Worm (Caenorhabditis elegans) whole organism, L1 larva: ENCODE measurements around the gene ZK666.14.
A peak's percentile ranks its signal among the peaks of the same experiment; 100 is the strongest.

Experiments
- C04F5.9 ChIP-seq: sonication (generic microtip); optimal IDR thresholded peaks from 2 replicates; lab custom pipeline; 2016; ENCODE audit warnings: missing genetic modification characterization, missing compliant biosample characterization
- C16A3.4 ChIP-seq: fragments of 150-350 bp; optimal IDR thresholded peaks from 2 replicates; lab custom pipeline; 2014; ENCODE audit warnings: missing biosample characterization, missing genetic modification characterization
- C34B4.2 ChIP-seq: sonication (generic microtip); optimal IDR thresholded peaks from 2 replicates; lab custom pipeline; 2017; ENCODE audit warnings: mild to moderate bottlenecking, missing genetic modification characterization, missing compliant biosample characterization
- ama-1 ChIP-seq: fragments of 150-350 bp; optimal IDR thresholded peaks from 2 replicates; lab custom pipeline; 2014
- blmp-1 ChIP-seq: fragments of 150-350 bp; optimal IDR thresholded peaks from 2 replicates; lab custom pipeline; 2014; ENCODE audit warnings: missing biosample characterization, missing genetic modification characterization
- ceh-8 ChIP-seq: fragments of 200-800 bp; sonication (Bioruptor generic); optimal IDR thresholded peaks from 2 replicates; lab custom pipeline; 2018; ENCODE audit warnings: mild to moderate bottlenecking, missing genetic modification characterization, moderate library complexity, missing compliant biosample characterization
- ceh-82 ChIP-seq, 3 experiments: fragments of 150-350 bp in 1 of 3; sonication (generic microtip) in 2 of 3; optimal IDR thresholded peaks; 2 replicates each; lab custom pipeline; 2014 to 2017; ENCODE audit warnings: missing biosample characterization in 3 of 3, missing genetic modification characterization in 3 of 3
- ceh-88 ChIP-seq: fragments of 200-800 bp; sonication (Bioruptor generic); IDR thresholded peaks from 2 replicates; pipeline ENCODE4 v1.3.6; 2022; ENCODE audit warnings: missing genetic modification characterization, missing compliant biosample characterization
- dpl-1 ChIP-seq, 3 experiments: fragments of 150-350 bp in 2 of 3; sonication (generic microtip) in 1 of 3; optimal IDR thresholded peaks; 2 replicates each; lab custom pipeline; 2014 to 2017; ENCODE audit warnings: missing biosample characterization in 3 of 3, missing genetic modification characterization in 3 of 3, missing genetic modification reagents in 3 of 3
- efl-1 ChIP-seq, 4 experiments: fragments of 150-350 bp; optimal IDR thresholded peaks in 3 of 4; peaks in 1 of 4; 1 replicate in 1 of 4; 2 replicates in 3 of 4; lab custom pipeline; 2014; ENCODE audit warnings: missing biosample characterization in 2 of 4, missing genetic modification characterization in 2 of 4, missing genetic modification reagents in 2 of 4
- efl-3 ChIP-seq: fragments of 200-800 bp; sonication (Bioruptor generic); optimal IDR thresholded peaks from 2 replicates; lab custom pipeline; 2018; ENCODE audit warnings: mild to moderate bottlenecking, missing genetic modification characterization, missing compliant biosample characterization
- egl-27 ChIP-seq, 2 experiments: fragments of 150-350 bp in 1 of 2; sonication (generic microtip); optimal IDR thresholded peaks; 3 replicates each; lab custom pipeline; 2017 to 2018; ENCODE audit warnings: missing biosample characterization in 2 of 2, missing genetic modification characterization in 2 of 2, missing genetic modification reagents in 2 of 2
- ets-5 ChIP-seq: fragments of 200-800 bp; sonication (Bioruptor generic); IDR thresholded peaks from 2 replicates; pipeline ENCODE4 v1.3.6; 2022; ENCODE audit warnings: missing genetic modification characterization, missing compliant biosample characterization
- fkh-4 ChIP-seq: sonication (generic microtip); optimal IDR thresholded peaks from 2 replicates; lab custom pipeline; 2016; ENCODE audit warnings: missing compliant biosample characterization, missing genetic modification characterization, borderline replicate concordance
- fkh-8 ChIP-seq: sonication (generic microtip); optimal IDR thresholded peaks from 2 replicates; lab custom pipeline; 2016; ENCODE audit warnings: mild to moderate bottlenecking, missing genetic modification characterization, missing compliant biosample characterization
- grh-1 ChIP-seq: fragments of 200-800 bp; sonication (Bioruptor generic); IDR thresholded peaks from 2 replicates; pipeline ENCODE4 v1.3.6; 2022; ENCODE audit warnings: missing genetic modification reagents, missing genetic modification characterization, missing compliant biosample characterization
- hlh-4 ChIP-seq: sonication (generic microtip); optimal IDR thresholded peaks from 2 replicates; lab custom pipeline; 2016; ENCODE audit warnings: mild to moderate bottlenecking, missing genetic modification characterization, missing compliant biosample characterization
- irx-1 ChIP-seq: sonication (generic microtip); optimal IDR thresholded peaks from 2 replicates; lab custom pipeline; 2016; ENCODE audit warnings: missing genetic modification characterization, missing compliant biosample characterization
- isw-1 ChIP-seq: fragments of 200-800 bp; sonication (Bioruptor generic); IDR thresholded peaks from 2 replicates; pipeline ENCODE4 v1.3.6; 2022; ENCODE audit warnings: missing genetic modification characterization, missing compliant biosample characterization
- jun-1 ChIP-seq: fragments of 150-350 bp; optimal IDR thresholded peaks from 2 replicates; lab custom pipeline; 2014; ENCODE audit warnings: missing biosample characterization, missing genetic modification reagents, missing genetic modification characterization
- lin-13 ChIP-seq: fragments of 150-350 bp; optimal IDR thresholded peaks from 2 replicates; lab custom pipeline; 2014; ENCODE audit warnings: missing biosample characterization, missing genetic modification reagents, missing genetic modification characterization
- lin-14 ChIP-seq: fragments of 200-800 bp; sonication (Bioruptor generic); optimal IDR thresholded peaks from 2 replicates; lab custom pipeline; 2018; ENCODE audit warnings: mild to moderate bottlenecking, missing genetic modification characterization, moderate library complexity, missing compliant biosample characterization
- lin-15B ChIP-seq: fragments of 150-350 bp; sonication (generic microtip); optimal IDR thresholded peaks from 3 replicates; lab custom pipeline; 2014; ENCODE audit warnings: missing biosample characterization, missing genetic modification characterization
- lin-39 ChIP-seq: fragments of 150-350 bp; optimal IDR thresholded peaks from 2 replicates; lab custom pipeline; 2014; ENCODE audit warnings: missing biosample characterization, missing genetic modification reagents, missing genetic modification characterization
- mab-9 ChIP-seq: fragments of 200-800 bp; sonication (Bioruptor generic); IDR thresholded peaks from 2 replicates; pipeline ENCODE4 v1.3.6; 2022; ENCODE audit warnings: missing genetic modification reagents, missing genetic modification characterization, missing compliant biosample characterization
- mdl-1 ChIP-seq, 2 experiments: fragments of 150-350 bp; optimal IDR thresholded peaks; 2 replicates each; lab custom pipeline; 2014 to 2017; ENCODE audit warnings: missing biosample characterization in 2 of 2, missing genetic modification characterization in 2 of 2, inconsistent platforms in 1 of 2
- mep-1 ChIP-seq: fragments of 150-350 bp; optimal IDR thresholded peaks from 2 replicates; lab custom pipeline; 2014; ENCODE audit warnings: missing biosample characterization, missing genetic modification characterization
- nhr-12 ChIP-seq: sonication (generic microtip); optimal IDR thresholded peaks from 2 replicates; lab custom pipeline; 2017; ENCODE audit warnings: missing biosample characterization, missing genetic modification characterization
- nhr-20 ChIP-seq: sonication (generic microtip); optimal IDR thresholded peaks from 2 replicates; lab custom pipeline; 2016; ENCODE audit warnings: mild to moderate bottlenecking, missing genetic modification characterization, missing compliant biosample characterization
- nhr-76 ChIP-seq: sonication (generic microtip); optimal IDR thresholded peaks from 2 replicates; lab custom pipeline; 2017; ENCODE audit warnings: missing biosample characterization, missing genetic modification characterization
- nhr-84 ChIP-seq: sonication (generic microtip); optimal IDR thresholded peaks from 2 replicates; lab custom pipeline; 2017; ENCODE audit warnings: missing biosample characterization, missing genetic modification characterization
- nhr-90 ChIP-seq: sonication (generic microtip); optimal IDR thresholded peaks from 2 replicates; lab custom pipeline; 2016; ENCODE audit warnings: mild to moderate bottlenecking, missing genetic modification characterization, missing compliant biosample characterization; ENCODE audit not compliant: poor library complexity
- pag-3 ChIP-seq: sonication (generic microtip); optimal IDR thresholded peaks from 2 replicates; lab custom pipeline; 2017; ENCODE audit warnings: missing genetic modification characterization, mild to moderate bottlenecking, missing compliant biosample characterization, antibody characterized with exemption, borderline replicate concordance; ENCODE audit not compliant: insufficient read depth
- rnt-1 ChIP-seq: sonication (generic microtip); optimal IDR thresholded peaks from 2 replicates; lab custom pipeline; 2016; ENCODE audit warnings: mild to moderate bottlenecking, missing genetic modification characterization, moderate library complexity, missing compliant biosample characterization
- skn-1 ChIP-seq: fragments of 150-350 bp; optimal IDR thresholded peaks from 2 replicates; lab custom pipeline; 2014; ENCODE audit warnings: missing biosample characterization, missing genetic modification characterization
- sptf-1 ChIP-seq: fragments of 150-350 bp; optimal IDR thresholded peaks from 2 replicates; lab custom pipeline; 2014; ENCODE audit warnings: missing biosample characterization, missing genetic modification characterization
- sup-37 ChIP-seq: fragments of 200-800 bp; sonication (Bioruptor generic); optimal IDR thresholded peaks from 2 replicates; lab custom pipeline; 2018; ENCODE audit warnings: mild to moderate bottlenecking, missing genetic modification characterization, missing compliant biosample characterization
- tbx-2 ChIP-seq: sonication (generic microtip); optimal IDR thresholded peaks from 2 replicates; lab custom pipeline; 2016; ENCODE audit warnings: missing genetic modification characterization, missing compliant biosample characterization
- unc-130 ChIP-seq: fragments of 150-350 bp; optimal IDR thresholded peaks from 2 replicates; lab custom pipeline; 2017; ENCODE audit warnings: missing biosample characterization, missing genetic modification characterization, inconsistent platforms
- unc-62 ChIP-seq: fragments of 150-350 bp; optimal IDR thresholded peaks from 2 replicates; lab custom pipeline; 2014; ENCODE audit warnings: missing biosample characterization, missing genetic modification reagents, missing genetic modification characterization
- unc-86 ChIP-seq: sonication (generic microtip); optimal IDR thresholded peaks from 2 replicates; lab custom pipeline; 2016; ENCODE audit warnings: missing genetic modification characterization, missing compliant biosample characterization
- unc-98 ChIP-seq: fragments of 200-800 bp; sonication (Bioruptor generic); IDR thresholded peaks from 2 replicates; pipeline ENCODE4 v1.3.6; 2022; ENCODE audit warnings: missing genetic modification characterization, missing compliant biosample characterization
- xbp-1 ChIP-seq: sonication (generic microtip); optimal IDR thresholded peaks from 2 replicates; lab custom pipeline; 2016; ENCODE audit warnings: missing genetic modification characterization, missing compliant biosample characterization
- zag-1 ChIP-seq: fragments of 150-350 bp; optimal IDR thresholded peaks from 2 replicates; lab custom pipeline; 2014; ENCODE audit warnings: missing biosample characterization, missing genetic modification characterization
- ztf-11 ChIP-seq, 2 experiments: sonication (generic microtip); optimal IDR thresholded peaks; 2 replicates each; lab custom pipeline; 2016 to 2017; ENCODE audit warnings: missing genetic modification characterization in 2 of 2, missing biosample characterization in 1 of 2, missing compliant biosample characterization in 1 of 2
- ztf-4 ChIP-seq: fragments of 150-350 bp; optimal IDR thresholded peaks from 2 replicates; lab custom pipeline; 2014; ENCODE audit warnings: missing biosample characterization, missing genetic modification characterization

The ZK666.14 gene

ce11 chrII:10541923-10542486 is 47.4 kb downstream of the ZK666.14 start, which contains the start of gene pro-1 (continued):
- TF ChIP-seq irx-1 (tag; lab: Kevin White, UChicago), result peak; percentile 80
- peak; percentile 62 for TF ChIP-seq unc-130 (tag; lab: Kevin White, UChicago)
- peak; percentile 4 for TF ChIP-seq jun-1 (tag; lab: Kevin White, UChicago)
- TF ChIP-seq ets-5 (GFP tag; lab: Robert Waterston, UW), result no peak
- peak; percentile 85 for TF ChIP-seq ceh-88 (GFP tag; lab: Robert Waterston, UW)
- TF ChIP-seq nhr-90, result peak; percentile 88
- peak in 1 of 2 experiments; percentile 62 for TF ChIP-seq ztf-11 (tag; optimal IDR thresholded peaks at IDR 0.05; lab: Kevin White, UChicago)
- TF ChIP-seq C16A3.4, result peak; percentile 75
- TF ChIP-seq efl-1 (optimal IDR thresholded peaks at IDR 0.05; lab: Kevin White, UChicago), result peak; percentile 64 to 76
- TF ChIP-seq efl-1 (GFP tag; optimal IDR thresholded peaks at IDR 0.05 in 1 of 2; lab: Kevin White, UChicago), result peak; percentile 70 to 98
- TF ChIP-seq fkh-8 (tag; lab: Kevin White, UChicago), result peak; percentile 46
- peak in 1 of 2 experiments; percentile 67 for TF ChIP-seq mdl-1 (tag; optimal IDR thresholded peaks at IDR 0.05; lab: Kevin White, UChicago)
- TF ChIP-seq mep-1 (tag; lab: Kevin White, UChicago), result peak; percentile 87
- TF ChIP-seq nhr-76, result no peak
- 0 out of 2 replicates have a peak, but pooled peaks have one; percentile 4 for TF ChIP-seq unc-98
- TF ChIP-seq skn-1 (tag; lab: Kevin White, UChicago), result peak; percentile 64
- TF ChIP-seq sptf-1 (tag; lab: Kevin White, UChicago), result no peak
- no peak for TF ChIP-seq hlh-4
- TF ChIP-seq lin-39 (tag; lab: Kevin White, UChicago), result peak; percentile 43
- no peak for TF ChIP-seq zag-1
- TF ChIP-seq lin-13, result peak; percentile 77
- peak; percentile 70 for TF ChIP-seq lin-14 (GFP tag; lab: Kevin White, UChicago)
- TF ChIP-seq mab-9, result peak; percentile 37
- TF ChIP-seq grh-1, result peak; percentile 74
- TF ChIP-seq unc-62 (GFP tag; lab: Kevin White, UChicago), result no peak
- TF ChIP-seq nhr-20 (tag; lab: Kevin White, UChicago), result peak; percentile 85

ce11 chrII:10542654-10543456 is 48.3 kb downstream of the ZK666.14 start:
- TF ChIP-seq nhr-76 (no peak), nhr-84 (tag; lab: Kevin White, UChicago) (no peak), isw-1 (GFP tag; lab: Robert Waterston, UW) (no peak), unc-86 (tag; lab: Kevin White, UChicago) (no peak), ceh-8 (no peak), zag-1 (no peak), irx-1 (tag; lab: Kevin White, UChicago) (no peak), mdl-1 (tag; optimal IDR thresholded peaks at IDR 0.05; lab: Kevin White, UChicago) (no peak), tbx-2 (tag; lab: Kevin White, UChicago) (no peak), C34B4.2 (tag; lab: Kevin White, UChicago) (no peak), xbp-1 (tag; lab: Kevin White, UChicago) (no peak), sptf-1 (tag; lab: Kevin White, UChicago) (no peak), fkh-8 (tag; lab: Kevin White, UChicago) (no peak), blmp-1 (peak; percentile 6), rnt-1 (tag; lab: Kevin White, UChicago) (no peak), egl-27 (tag; optimal IDR thresholded peaks at IDR 0.05; lab: Kevin White, UChicago) (no peak), lin-15B (no peak), ceh-82 (tag; optimal IDR thresholded peaks at IDR 0.05; lab: Kevin White, UChicago) (no peak), efl-1 (optimal IDR thresholded peaks at IDR 0.05; lab: Kevin White, UChicago) (peak in 1 of 2 experiments; percentile 8), efl-1 (GFP tag; optimal IDR thresholded peaks at IDR 0.05 in 1 of 2; lab: Kevin White, UChicago) (peak in 1 of 2 experiments; percentile 88), sup-37 (GFP tag; lab: Kevin White, UChicago) (peak; percentile 15), pag-3 (no peak), ama-1 (lab: Kevin White, UChicago) (peak; percentile 74), grh-1 (no peak), efl-3 (no peak), ceh-88 (GFP tag; lab: Robert Waterston, UW) (no peak), lin-13 (no peak), dpl-1 (GFP tag; optimal IDR thresholded peaks at IDR 0.05; lab: Kevin White, UChicago) (no peak), unc-62 (GFP tag; lab: Kevin White, UChicago) (no peak), C16A3.4 (no peak), fkh-4 (tag; lab: Kevin White, UChicago) (no peak), nhr-12 (tag; lab: Kevin White, UChicago) (no peak), ztf-4 (tag; lab: Kevin White, UChicago) (peak; percentile 73), C04F5.9 (tag; lab: Kevin White, UChicago) (no peak), unc-98 (no peak)
